Worm (Caenorhabditis elegans): ENCODE data around the gene mig-15.
A peak's percentile ranks its signal among the peaks of the same experiment; 100 is the strongest.

mig-15 gene

ce11 chrX:10433863-10434262 is 5.4 kb upstream of the mig-15 start:
- TF ChIP-seq lin-13 (GFP tag; optimal IDR thresholded peaks at IDR 0.05): no peak
- no peak for TF ChIP-seq elt-1 (tag; optimal IDR thresholded peaks at IDR 0.05)

- TF ChIP-seq crh-2 (tag; optimal IDR thresholded peaks at IDR 0.05) (no peak), blmp-1 (tag; optimal IDR thresholded peaks at IDR 0.05; ENCODE audit: insufficient read depth) (peak; percentile 24)
Observed at ce11 chrX:10432786-10433185, 4.3 kb upstream of the mig-15 start.

DNA sequence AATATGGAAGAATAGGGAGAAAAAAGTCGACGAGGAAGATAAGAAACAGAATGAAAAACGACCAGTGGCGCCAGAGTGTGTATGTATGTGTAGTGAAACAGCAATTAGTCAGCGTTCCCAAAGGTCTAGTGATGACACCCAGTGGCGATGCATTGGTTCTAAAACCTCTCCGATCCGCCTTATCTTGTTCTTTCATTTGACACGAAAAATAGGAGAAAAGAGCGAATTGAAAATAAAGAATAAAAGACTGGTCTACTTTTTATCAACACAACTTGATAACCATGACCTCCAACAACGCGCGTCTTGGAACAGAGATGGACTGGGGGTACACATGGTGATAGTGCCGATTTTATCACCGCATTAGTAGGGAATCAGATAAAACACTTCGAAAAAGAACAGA is 2.4 kb upstream of the mig-15 start:
- TF ChIP-seq fos-1 (tag; optimal IDR thresholded peaks at IDR 0.05) (peak; percentile 76), sma-3 (GFP tag; optimal IDR thresholded peaks at IDR 0.05) (peak; percentile 11), ztf-1 (GFP tag; conservative IDR thresholded peaks at IDR 0.05) (no peak), nhr-25 (tag; optimal IDR thresholded peaks at IDR 0.05) (peak; percentile 19), nhr-237 (tag; optimal IDR thresholded peaks at IDR 0.05) (no peak), mbf-1 (tag; optimal IDR thresholded peaks at IDR 0.05) (no peak), C34F6.9 (tag; optimal IDR thresholded peaks at IDR 0.05) (no peak), skn-1 (tag; optimal IDR thresholded peaks at IDR 0.05) (no peak), ztf-11 (tag; optimal IDR thresholded peaks at IDR 0.05) (no peak), nhr-23 (tag; optimal IDR thresholded peaks at IDR 0.05) (no peak), sma-9 (GFP tag; optimal IDR thresholded peaks at IDR 0.05) (peak; percentile 58), sma-9 (tag; optimal IDR thresholded peaks at IDR 0.05) (no peak), unc-39 (tag; optimal IDR thresholded peaks at IDR 0.05) (no peak), lin-13 (GFP tag; optimal IDR thresholded peaks at IDR 0.05) (no peak), nhr-6 (tag; optimal IDR thresholded peaks at IDR 0.05) (no peak), mdl-1 (tag; optimal IDR thresholded peaks at IDR 0.05) (no peak), snpc-4 (tag; optimal IDR thresholded peaks at IDR 0.05) (no peak), R02D3.7 (tag; optimal IDR thresholded peaks at IDR 0.05) (no peak), nhr-12 (tag; optimal IDR thresholded peaks at IDR 0.05) (no peak), ama-1 (optimal IDR thresholded peaks at IDR 0.05) (no peak), crh-2 (tag; optimal IDR thresholded peaks at IDR 0.05) (peak; percentile 2), ztf-4 (tag; optimal IDR thresholded peaks at IDR 0.05) (no peak), lsy-2 (tag; optimal IDR thresholded peaks at IDR 0.05) (peak in 1 of 2 experiments; percentile 26), lin-11 (tag; optimal IDR thresholded peaks at IDR 0.05) (no peak), dmd-4 (tag; optimal IDR thresholded peaks at IDR 0.05) (no peak), sem-4 (tag; optimal IDR thresholded peaks at IDR 0.05) (peak; percentile 26), ZK546.5 (tag; optimal IDR thresholded peaks at IDR 0.05) (no peak), aly-2 (tag; optimal IDR thresholded peaks at IDR 0.05) (no peak), nhr-129 (tag; optimal IDR thresholded peaks at IDR 0.05) (no peak), lin-39 (tag; optimal IDR thresholded peaks at IDR 0.05) (no peak), nhr-21 (tag; optimal IDR thresholded peaks at IDR 0.05) (peak; percentile 68), alr-1 (tag; optimal IDR thresholded peaks at IDR 0.05) (no peak), zag-1 (tag; optimal IDR thresholded peaks at IDR 0.05) (no peak), Y55F3AM.14 (GFP tag; optimal IDR thresholded peaks at IDR 0.05) (no peak), ceh-82 (tag; optimal IDR thresholded peaks at IDR 0.05) (no peak), nhr-11 (tag; optimal IDR thresholded peaks at IDR 0.05) (no peak), F13H6.1 (tag; optimal IDR thresholded peaks at IDR 0.05) (no peak), peb-1 (tag; optimal IDR thresholded peaks at IDR 0.05) (no peak), nhr-10 (tag; optimal IDR thresholded peaks at IDR 0.05) (no peak), elt-3 (tag; optimal IDR thresholded peaks at IDR 0.05) (no peak), unc-62 (GFP tag; optimal IDR thresholded peaks at IDR 0.05) (no peak), blmp-1 (tag; optimal IDR thresholded peaks at IDR 0.05; ENCODE audit: insufficient read depth) (peak; percentile 38), gmeb-1 (tag; optimal IDR thresholded peaks at IDR 0.05) (peak; percentile 7), elt-1 (tag; optimal IDR thresholded peaks at IDR 0.05) (no peak), unc-55 (GFP tag; optimal IDR thresholded peaks at IDR 0.05) (peak; percentile 24), egl-27 (tag; optimal IDR thresholded peaks at IDR 0.05) (no peak), mab-5 (tag; optimal IDR thresholded peaks at IDR 0.05) (peak; percentile 47), ceh-16 (tag; optimal IDR thresholded peaks at IDR 0.05) (no peak), nhr-77 (tag; optimal IDR thresholded peaks at IDR 0.05) (no peak)

Measured in whole organism, L2 larva.